Worm (Caenorhabditis elegans): ENCODE data around the gene glb-33.

Gene glb-33

ce11 chrV:1341276-1342050 lies 10.5 kb upstream of the glb-33 start:
- TF ChIP-seq sma-3 (GFP tag; optimal IDR thresholded peaks at IDR 0.05) = no peak
- TF ChIP-seq sma-9 (GFP tag; optimal IDR thresholded peaks at IDR 0.05) = peak; percentile 9
- TF ChIP-seq sma-9 (tag; optimal IDR thresholded peaks at IDR 0.05) = no peak

ce11 chrV:1342712-1343111 lies 9.2 kb upstream of the glb-33 start:
- TF ChIP-seq zag-1 (tag; optimal IDR thresholded peaks at IDR 0.05) (no peak), C34F6.9 (tag; optimal IDR thresholded peaks at IDR 0.05) (no peak), unc-62 (GFP tag; optimal IDR thresholded peaks at IDR 0.05) (no peak)

- TF ChIP-seq alr-1 (tag; optimal IDR thresholded peaks at IDR 0.05) (no peak), crh-2 (tag; optimal IDR thresholded peaks at IDR 0.05) (no peak), nhr-11 (tag; optimal IDR thresholded peaks at IDR 0.05) (no peak), egl-27 (tag; optimal IDR thresholded peaks at IDR 0.05) (no peak), unc-39 (tag; optimal IDR thresholded peaks at IDR 0.05) (no peak), ztf-11 (tag; optimal IDR thresholded peaks at IDR 0.05) (no peak), nhr-23 (tag; optimal IDR thresholded peaks at IDR 0.05) (no peak), sma-9 (GFP tag; optimal IDR thresholded peaks at IDR 0.05) (peak; percentile 9), sma-9 (tag; optimal IDR thresholded peaks at IDR 0.05) (no peak), nhr-6 (tag; optimal IDR thresholded peaks at IDR 0.05) (no peak), Y55F3AM.14 (GFP tag; optimal IDR thresholded peaks at IDR 0.05) (no peak), C34F6.9 (tag; optimal IDR thresholded peaks at IDR 0.05) (peak; percentile 15), nhr-10 (tag; optimal IDR thresholded peaks at IDR 0.05) (no peak), zag-1 (tag; optimal IDR thresholded peaks at IDR 0.05) (no peak), ceh-16 (tag; optimal IDR thresholded peaks at IDR 0.05) (no peak), snpc-4 (tag; optimal IDR thresholded peaks at IDR 0.05) (no peak), sem-4 (tag; optimal IDR thresholded peaks at IDR 0.05) (peak; percentile 65), unc-55 (GFP tag; optimal IDR thresholded peaks at IDR 0.05) (no peak), unc-62 (GFP tag; optimal IDR thresholded peaks at IDR 0.05) (no peak), fos-1 (tag; optimal IDR thresholded peaks at IDR 0.05) (no peak), skn-1 (tag; optimal IDR thresholded peaks at IDR 0.05) (no peak), mdl-1 (tag; optimal IDR thresholded peaks at IDR 0.05) (no peak)
Observed at ce11 chrV:1349802-1350201, 2.1 kb upstream of the glb-33 start.

ce11 chrV:1352321-1352720 lies 395 bp downstream of the glb-33 start:
- TF ChIP-seq sma-3 (GFP tag; optimal IDR thresholded peaks at IDR 0.05) = no peak
- no peak for TF ChIP-seq nhr-6 (tag; optimal IDR thresholded peaks at IDR 0.05)

- TF ChIP-seq ama-1 (optimal IDR thresholded peaks at IDR 0.05) (no peak), nhr-25 (tag; optimal IDR thresholded peaks at IDR 0.05) (no peak), alr-1 (tag; optimal IDR thresholded peaks at IDR 0.05) (no peak), sma-3 (GFP tag; optimal IDR thresholded peaks at IDR 0.05) (no peak), mdl-1 (tag; optimal IDR thresholded peaks at IDR 0.05) (no peak), zag-1 (tag; optimal IDR thresholded peaks at IDR 0.05) (no peak), unc-62 (GFP tag; optimal IDR thresholded peaks at IDR 0.05) (no peak), lin-39 (tag; optimal IDR thresholded peaks at IDR 0.05) (no peak), dmd-4 (tag; optimal IDR thresholded peaks at IDR 0.05) (no peak), lin-13 (GFP tag; optimal IDR thresholded peaks at IDR 0.05) (no peak), nhr-21 (tag; optimal IDR thresholded peaks at IDR 0.05) (no peak), nhr-12 (tag; optimal IDR thresholded peaks at IDR 0.05) (no peak), egl-27 (tag; optimal IDR thresholded peaks at IDR 0.05) (no peak), gmeb-1 (tag; optimal IDR thresholded peaks at IDR 0.05) (no peak), mab-5 (tag; optimal IDR thresholded peaks at IDR 0.05) (no peak)
Observed at ce11 chrV:1355297-1355696, 3.4 kb downstream of the glb-33 start.

- TF ChIP-seq unc-55 (GFP tag; optimal IDR thresholded peaks at IDR 0.05) (no peak), nhr-10 (tag; optimal IDR thresholded peaks at IDR 0.05) (no peak), sem-4 (tag; optimal IDR thresholded peaks at IDR 0.05) (no peak), mbf-1 (tag; optimal IDR thresholded peaks at IDR 0.05) (no peak), peb-1 (tag; optimal IDR thresholded peaks at IDR 0.05) (no peak), R02D3.7 (tag; optimal IDR thresholded peaks at IDR 0.05) (no peak), gmeb-1 (tag; optimal IDR thresholded peaks at IDR 0.05) (no peak), mdl-1 (tag; optimal IDR thresholded peaks at IDR 0.05) (no peak), unc-39 (tag; optimal IDR thresholded peaks at IDR 0.05) (no peak), alr-1 (tag; optimal IDR thresholded peaks at IDR 0.05) (no peak), aly-2 (tag; optimal IDR thresholded peaks at IDR 0.05) (no peak), lin-39 (tag; optimal IDR thresholded peaks at IDR 0.05) (no peak), sma-9 (GFP tag; optimal IDR thresholded peaks at IDR 0.05) (no peak), sma-9 (tag; optimal IDR thresholded peaks at IDR 0.05) (no peak), lin-11 (tag; optimal IDR thresholded peaks at IDR 0.05) (no peak), dmd-4 (tag; optimal IDR thresholded peaks at IDR 0.05) (no peak)
Observed at ce11 chrV:1358051-1358450, 6.1 kb downstream of the glb-33 start, which contains the start of gene Y75B7AL.2. TSS of gene Y75B7AL.2 (minus strand) at chrV:1358151.

All from whole organism, L2 larva.